Fruit fly (Drosophila melanogaster) whole organism, prepupa: ENCODE data around the gene CG33764.

ENCODE experiments used
- CG10669 ChIP-seq: fragments of 200-800 bp; sonication (Bioruptor generic); optimal IDR thresholded peaks from 3 replicates; lab custom pipeline; 2018; ENCODE audit warnings: missing biosample characterization, mild to moderate bottlenecking, missing genetic modification characterization, moderate library complexity
- CG11294 ChIP-seq: fragments of 200-800 bp; sonication (Bioruptor generic); IDR thresholded peaks from 2 replicates; pipeline ENCODE4 v1.3.6; 2022; ENCODE audit warnings: missing biosample characterization, missing genetic modification characterization
- CG11762 ChIP-seq: fragments of 200-800 bp; sonication (Bioruptor generic); optimal IDR thresholded peaks from 3 replicates; lab custom pipeline; 2016; ENCODE audit warnings: missing biosample characterization, missing genetic modification characterization; ENCODE audit not compliant: insufficient read depth
- CG11902 ChIP-seq: fragments of 200-800 bp; sonication (Bioruptor generic); optimal IDR thresholded peaks from 3 replicates; lab custom pipeline; 2016; ENCODE audit warnings: missing biosample characterization, missing genetic modification characterization
- CG15336 ChIP-seq: fragments of 200-800 bp; sonication (Bioruptor generic); IDR thresholded peaks from 2 replicates; pipeline ENCODE4 v1.3.6; 2022; ENCODE audit warnings: missing biosample characterization, missing genetic modification characterization
- CG1621 ChIP-seq: fragments of 200-800 bp; sonication (Bioruptor generic); optimal IDR thresholded peaks from 3 replicates; lab custom pipeline; 2018; ENCODE audit warnings: missing biosample characterization, mild to moderate bottlenecking, missing genetic modification characterization
- CG16779 ChIP-seq: fragments of 200-800 bp; sonication (Bioruptor generic); optimal IDR thresholded peaks from 3 replicates; lab custom pipeline; 2017; ENCODE audit warnings: missing biosample characterization, mild to moderate bottlenecking, missing genetic modification characterization
- CG3032 ChIP-seq: fragments of 200-800 bp; optimal IDR thresholded peaks from 2 replicates; lab custom pipeline; 2019; ENCODE audit warnings: missing biosample characterization, mild to moderate bottlenecking, missing genetic modification characterization, moderate library complexity
- CG31627 ChIP-seq: fragments of 200-800 bp; sonication (Bioruptor generic); optimal IDR thresholded peaks from 3 replicates; lab custom pipeline; 2016; ENCODE audit warnings: missing biosample characterization, missing genetic modification characterization
- CG32006 ChIP-seq: fragments of 200-800 bp; sonication (Bioruptor generic); optimal IDR thresholded peaks from 3 replicates; lab custom pipeline; 2017; ENCODE audit warnings: missing biosample characterization, mild to moderate bottlenecking, missing genetic modification characterization
- CG34406 ChIP-seq: fragments of 200-800 bp; sonication (Bioruptor generic); optimal IDR thresholded peaks from 3 replicates; lab custom pipeline; 2016; ENCODE audit warnings: missing biosample characterization, missing genetic modification characterization
- CG3919 ChIP-seq: fragments of 200-800 bp; sonication (Bioruptor generic); optimal IDR thresholded peaks from 3 replicates; lab custom pipeline; 2016; ENCODE audit warnings: missing biosample characterization, missing genetic modification characterization
- CG4318 ChIP-seq: fragments of 200-800 bp; sonication (Bioruptor generic); optimal IDR thresholded peaks from 3 replicates; lab custom pipeline; 2017; ENCODE audit warnings: missing biosample characterization, mild to moderate bottlenecking, missing genetic modification characterization
- CG6276 ChIP-seq: fragments of 200-800 bp; sonication (Bioruptor generic); optimal IDR thresholded peaks from 2 replicates; lab custom pipeline; 2017; ENCODE audit warnings: missing biosample characterization, mild to moderate bottlenecking, missing genetic modification characterization
- CG6792 ChIP-seq: fragments of 200-800 bp; sonication (Bioruptor generic); optimal IDR thresholded peaks from 3 replicates; lab custom pipeline; 2016; ENCODE audit warnings: missing biosample characterization, missing genetic modification characterization
- CG6854 ChIP-seq: fragments of 200-800 bp; sonication (Bioruptor generic); optimal IDR thresholded peaks from 2 replicates; lab custom pipeline; 2017; ENCODE audit warnings: missing biosample characterization, mild to moderate bottlenecking, missing genetic modification characterization
- CG7368 ChIP-seq: fragments of 200-800 bp; sonication (Bioruptor generic); optimal IDR thresholded peaks from 3 replicates; lab custom pipeline; 2016; ENCODE audit warnings: missing biosample characterization, missing genetic modification characterization
- CG8319 ChIP-seq: fragments of 200-800 bp; sonication (Bioruptor generic); optimal IDR thresholded peaks from 3 replicates; lab custom pipeline; 2016; ENCODE audit warnings: missing biosample characterization, missing genetic modification characterization
- CG8632 ChIP-seq: fragments of 200-800 bp; sonication (Bioruptor generic); optimal IDR thresholded peaks from 3 replicates; lab custom pipeline; 2016; ENCODE audit warnings: missing biosample characterization, missing genetic modification characterization
- Eip78C ChIP-seq: fragments of 200-800 bp; sonication (Bioruptor generic); peaks from one replicate; lab custom pipeline; 2016; ENCODE audit warnings: missing biosample characterization, missing genetic modification characterization
- Ets96B ChIP-seq: fragments of 200-800 bp; optimal IDR thresholded peaks from 2 replicates; lab custom pipeline; 2019; ENCODE audit warnings: missing biosample characterization, mild to moderate bottlenecking, missing genetic modification characterization, moderate library complexity
- Gug ChIP-seq: fragments of 200-800 bp; sonication (Bioruptor generic); IDR thresholded peaks from 2 replicates; pipeline ENCODE4 v1.3.6; 2022; ENCODE audit warnings: missing biosample characterization, missing genetic modification characterization
- Hr38 ChIP-seq: sonication (Bioruptor generic); optimal IDR thresholded peaks from 2 replicates; lab custom pipeline; 2016; ENCODE audit warnings: missing biosample characterization, missing genetic modification characterization
- Hr39 ChIP-seq: fragments of 200-800 bp; sonication (Bioruptor generic); optimal IDR thresholded peaks from 2 replicates; lab custom pipeline; 2016; ENCODE audit warnings: missing biosample characterization, missing genetic modification characterization
- Hr4 ChIP-seq: fragments of 200-800 bp; sonication (Bioruptor generic); optimal IDR thresholded peaks from 3 replicates; lab custom pipeline; 2016; ENCODE audit warnings: missing biosample characterization, missing genetic modification characterization
- Met ChIP-seq: fragments of 200-800 bp; sonication (Bioruptor generic); optimal IDR thresholded peaks from 3 replicates; lab custom pipeline; 2016; ENCODE audit warnings: missing biosample characterization, missing genetic modification characterization
- OdsH ChIP-seq: fragments of 200-800 bp; sonication (Bioruptor generic); optimal IDR thresholded peaks from 3 replicates; lab custom pipeline; 2016; ENCODE audit warnings: missing biosample characterization, missing genetic modification characterization
- Sox14 ChIP-seq: fragments of 200-800 bp; sonication (Bioruptor generic); optimal IDR thresholded peaks from 3 replicates; lab custom pipeline; 2016; ENCODE audit warnings: missing biosample characterization, missing genetic modification characterization
- Sox15 ChIP-seq: fragments of 200-800 bp; sonication (Bioruptor generic); optimal IDR thresholded peaks from 3 replicates; lab custom pipeline; 2016; ENCODE audit warnings: missing biosample characterization, missing genetic modification characterization
- acj6 ChIP-seq: fragments of 200-800 bp; sonication (Bioruptor generic); optimal IDR thresholded peaks from 3 replicates; lab custom pipeline; 2016; ENCODE audit warnings: missing biosample characterization, missing genetic modification characterization
- dac ChIP-seq: fragments of 200-800 bp; sonication (Bioruptor generic); optimal IDR thresholded peaks from 2 replicates; lab custom pipeline; 2017; ENCODE audit warnings: missing biosample characterization, mild to moderate bottlenecking, missing genetic modification characterization
- dsx ChIP-seq: fragments of 200-800 bp; optimal IDR thresholded peaks from 3 replicates; lab custom pipeline; 2019; ENCODE audit warnings: missing biosample characterization, mild to moderate bottlenecking, missing genetic modification characterization, moderate library complexity; ENCODE audit not compliant: poor library complexity, severe bottlenecking
- eg ChIP-seq: fragments of 200-800 bp; sonication (Bioruptor generic); IDR thresholded peaks from 3 replicates; pipeline ENCODE4 v1.3.6; 2022; ENCODE audit warnings: missing biosample characterization, missing genetic modification characterization
- esn ChIP-seq: fragments of 200-800 bp; sonication (Bioruptor generic); optimal IDR thresholded peaks from 2 replicates; lab custom pipeline; 2016; ENCODE audit warnings: missing biosample characterization, mild to moderate bottlenecking, missing genetic modification characterization, moderate library complexity
- fkh ChIP-seq: fragments of 200-800 bp; sonication (Bioruptor generic); optimal IDR thresholded peaks from 3 replicates; lab custom pipeline; 2017; ENCODE audit warnings: missing biosample characterization, mild to moderate bottlenecking, missing genetic modification characterization, moderate library complexity
- net ChIP-seq: fragments of 200-800 bp; sonication (Bioruptor generic); optimal IDR thresholded peaks from 3 replicates; lab custom pipeline; 2016; ENCODE audit warnings: missing biosample characterization, missing genetic modification characterization
- pdm3 ChIP-seq: fragments of 200-800 bp; sonication (Bioruptor generic); optimal IDR thresholded peaks from 3 replicates; lab custom pipeline; 2016; ENCODE audit warnings: missing biosample characterization, missing genetic modification characterization
- salr ChIP-seq, 2 experiments: fragments of 200-800 bp; sonication (Bioruptor generic); optimal IDR thresholded peaks; 3 replicates each; lab custom pipeline; 2016 to 2018; ENCODE audit warnings: missing biosample characterization in 2 of 2, missing genetic modification characterization in 2 of 2, mild to moderate bottlenecking in 1 of 2
- svp ChIP-seq: fragments of 200-800 bp; sonication (Bioruptor generic); peaks from one replicate; lab custom pipeline; 2016; ENCODE audit warnings: missing biosample characterization, missing genetic modification characterization
- vri ChIP-seq: fragments of 200-800 bp; sonication (Bioruptor generic); optimal IDR thresholded peaks from 3 replicates; lab custom pipeline; 2016; ENCODE audit warnings: missing biosample characterization, mild to moderate bottlenecking, missing genetic modification characterization

CG33764 gene

dm6 chr3L:4232724-4233367, 34.5 kb downstream of the CG33764 start:
- TF ChIP-seq salr (GFP tag; optimal IDR thresholded peaks at IDR 0.05; lab: Kevin White, UChicago) (no peak), dac (GFP tag; lab: Kevin White, UChicago) (no peak), CG8632 (GFP tag; lab: Kevin White, UChicago) (no peak), Eip78C (GFP tag; lab: Kevin White, UChicago) (peak; percentile 50), svp (peak; percentile 18), eg (GFP tag; lab: Robert Waterston, UW) (no peak), vri (GFP tag; lab: Kevin White, UChicago) (peak; percentile 18), Hr39 (GFP tag; lab: Kevin White, UChicago) (peak; percentile 23), CG11294 (GFP tag; lab: Robert Waterston, UW) (no peak), CG6792 (GFP tag; lab: Kevin White, UChicago) (no peak), esn (peak; percentile 14), net (no peak), CG34406 (GFP tag; lab: Kevin White, UChicago) (no peak)

- TF ChIP-seq CG16779 (tag; lab: Kevin White, UChicago) (no peak), CG6276 (GFP tag; lab: Kevin White, UChicago) (no peak), eg (GFP tag; lab: Robert Waterston, UW) (no peak), CG11902 (GFP tag; lab: Kevin White, UChicago) (no peak), CG1621 (tag; lab: Kevin White, UChicago) (peak; percentile 22)
Measured at dm6 chr3L:4232227-4232626, 35.1 kb downstream of the CG33764 start.

dm6 chr3L:4231401-4232014, 35.8 kb downstream of the CG33764 start:
- TF ChIP-seq eg (GFP tag; lab: Robert Waterston, UW) (no peak), svp (peak; percentile 96), CG7368 (GFP tag; lab: Kevin White, UChicago) (no peak), CG15336 (no peak), salr (GFP tag; optimal IDR thresholded peaks at IDR 0.05; lab: Kevin White, UChicago) (no peak)

- TF ChIP-seq vri (GFP tag; lab: Kevin White, UChicago) (no peak), CG6276 (GFP tag; lab: Kevin White, UChicago) (peak; percentile 91), OdsH (GFP tag; lab: Kevin White, UChicago) (peak; percentile 94), CG10669 (GFP tag; lab: Kevin White, UChicago) (peak; percentile 93), net (peak; percentile 89), Sox15 (GFP tag; lab: Kevin White, UChicago) (peak; percentile 81), Hr39 (GFP tag; lab: Kevin White, UChicago) (peak; percentile 64), acj6 (GFP tag; lab: Kevin White, UChicago) (peak; percentile 90), CG3032 (tag; lab: Kevin White, UChicago) (peak; percentile 94), CG8632 (GFP tag; lab: Kevin White, UChicago) (peak; percentile 82), Met (GFP tag; lab: Kevin White, UChicago) (peak; percentile 66), CG4318 (GFP tag; lab: Kevin White, UChicago) (peak; percentile 93), Hr38 (GFP tag; lab: Kevin White, UChicago) (no peak), svp (peak; percentile 75), eg (GFP tag; lab: Robert Waterston, UW) (peak; percentile 90), esn (peak; percentile 67), Sox14 (GFP tag; lab: Kevin White, UChicago) (peak; percentile 91), CG15336 (peak; percentile 93), dac (GFP tag; lab: Kevin White, UChicago) (peak; percentile 92), CG16779 (tag; lab: Kevin White, UChicago) (peak; percentile 86), CG6854 (GFP tag; lab: Kevin White, UChicago) (no peak), CG34406 (GFP tag; lab: Kevin White, UChicago) (peak; percentile 81), pdm3 (peak; percentile 93), dsx (GFP tag; lab: Kevin White, UChicago) (peak; percentile 89), Gug (GFP tag; lab: Robert Waterston, UW) (peak; percentile 85), Ets96B (tag; lab: Kevin White, UChicago) (peak; percentile 93), CG8319 (GFP tag; lab: Kevin White, UChicago) (peak; percentile 82), CG7368 (GFP tag; lab: Kevin White, UChicago) (peak; percentile 88), CG11762 (GFP tag; lab: Kevin White, UChicago) (peak; percentile 91), fkh (peak; percentile 36), CG32006 (GFP tag; lab: Kevin White, UChicago) (peak; percentile 97), Hr4 (GFP tag; lab: Kevin White, UChicago) (peak; percentile 97), CG31627 (GFP tag; lab: Kevin White, UChicago) (peak; percentile 52), CG3919 (GFP tag; lab: Kevin White, UChicago) (peak; percentile 93), salr (GFP tag; optimal IDR thresholded peaks at IDR 0.05; lab: Kevin White, UChicago) (peak; percentile 86 to 92)
Measured at dm6 chr3L:4230357-4230901, 36.9 kb downstream of the CG33764 start.
